Worm (Caenorhabditis elegans): ENCODE results near the gene F20A1.2.

DNA sequence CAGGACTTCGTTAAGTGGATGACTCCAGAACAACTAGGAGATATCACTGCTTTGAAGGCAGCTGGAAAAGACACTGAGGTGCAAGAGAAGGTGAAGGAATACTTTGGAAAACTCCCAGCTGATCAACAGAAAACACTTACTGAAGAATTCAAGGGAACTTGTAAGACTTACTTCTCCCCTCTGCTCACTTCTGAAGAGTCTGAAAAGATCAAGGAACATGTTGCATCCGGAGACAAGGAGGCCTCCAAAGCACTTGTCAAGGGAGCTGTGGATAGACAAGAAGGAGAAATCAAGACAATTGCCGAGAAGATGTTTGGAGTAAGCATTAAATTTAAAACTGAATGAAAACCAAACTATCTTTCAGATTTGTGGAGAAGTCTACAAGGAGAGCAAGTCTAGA is 33.3 kb downstream of the F20A1.2 start:
- TF ChIP-seq tab-1 (GFP tag; IDR thresholded peaks at IDR 0.05) (no peak), flt-1 (GFP tag; IDR thresholded peaks at IDR 0.05) (no peak), klf-2 (GFP tag; conservative IDR thresholded peaks at IDR 0.05) (no peak), ztf-29 (GFP tag; IDR thresholded peaks at IDR 0.05) (no peak), T22C8.4 (GFP tag; IDR thresholded peaks at IDR 0.05) (no peak)
